Worm (Caenorhabditis elegans): ENCODE results near the gene nuc-1.
A peak's percentile ranks its signal among the peaks of the same experiment; 100 is the strongest.

Gene nuc-1

DNA sequence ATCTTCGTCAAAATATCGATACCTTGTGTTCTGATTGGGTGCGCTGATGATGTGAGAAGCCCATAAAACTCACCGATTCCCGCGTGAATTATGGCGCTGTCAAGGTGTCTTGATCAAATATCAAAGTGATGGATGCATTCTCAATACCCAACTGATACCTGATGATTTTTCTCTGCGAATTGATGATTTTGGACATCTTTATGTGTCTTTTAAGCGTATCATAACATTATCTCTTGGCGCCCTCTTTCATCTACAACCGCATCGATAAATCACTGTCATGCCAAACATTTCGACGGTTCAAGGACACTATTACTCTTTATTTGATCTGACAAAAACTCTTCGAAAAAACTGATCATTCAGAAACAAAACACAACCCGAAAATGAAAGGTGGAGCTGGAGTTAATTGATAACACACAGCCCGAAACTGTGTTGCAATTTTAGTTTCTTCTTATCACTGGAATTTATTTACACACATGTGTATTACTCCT is 7.6 kb downstream of the nuc-1 start (continued):
- TF ChIP-seq ztf-11 (tag; optimal IDR thresholded peaks at IDR 0.05) (no peak), sea-2 (GFP tag; optimal IDR thresholded peaks at IDR 0.05) (no peak), lin-39 (tag; optimal IDR thresholded peaks at IDR 0.05) (peak; percentile 8), nhr-25 (tag; optimal IDR thresholded peaks at IDR 0.05) (peak; percentile 94), R02D3.7 (tag; optimal IDR thresholded peaks at IDR 0.05) (peak; percentile 15), ceh-16 (tag; optimal IDR thresholded peaks at IDR 0.05) (no peak), fkh-10 (GFP tag; optimal IDR thresholded peaks at IDR 0.05) (no peak), fos-1 (tag; optimal IDR thresholded peaks at IDR 0.05) (no peak), unc-62 (GFP tag; optimal IDR thresholded peaks at IDR 0.05) (peak; percentile 97), ceh-28 (tag; optimal IDR thresholded peaks at IDR 0.05) (peak; percentile 38), tbx-2 (tag; optimal IDR thresholded peaks at IDR 0.05) (no peak), mdl-1 (tag; optimal IDR thresholded peaks at IDR 0.05) (no peak), nhr-67 (tag; optimal IDR thresholded peaks at IDR 0.05) (no peak), nhr-77 (tag; optimal IDR thresholded peaks at IDR 0.05) (no peak), ceh-82 (tag; optimal IDR thresholded peaks at IDR 0.05) (no peak), egl-5 (tag; optimal IDR thresholded peaks at IDR 0.05) (no peak), nhr-237 (tag; optimal IDR thresholded peaks at IDR 0.05) (no peak), nhr-76 (tag; optimal IDR thresholded peaks at IDR 0.05) (no peak), unc-39 (tag; optimal IDR thresholded peaks at IDR 0.05) (no peak)

DNA sequence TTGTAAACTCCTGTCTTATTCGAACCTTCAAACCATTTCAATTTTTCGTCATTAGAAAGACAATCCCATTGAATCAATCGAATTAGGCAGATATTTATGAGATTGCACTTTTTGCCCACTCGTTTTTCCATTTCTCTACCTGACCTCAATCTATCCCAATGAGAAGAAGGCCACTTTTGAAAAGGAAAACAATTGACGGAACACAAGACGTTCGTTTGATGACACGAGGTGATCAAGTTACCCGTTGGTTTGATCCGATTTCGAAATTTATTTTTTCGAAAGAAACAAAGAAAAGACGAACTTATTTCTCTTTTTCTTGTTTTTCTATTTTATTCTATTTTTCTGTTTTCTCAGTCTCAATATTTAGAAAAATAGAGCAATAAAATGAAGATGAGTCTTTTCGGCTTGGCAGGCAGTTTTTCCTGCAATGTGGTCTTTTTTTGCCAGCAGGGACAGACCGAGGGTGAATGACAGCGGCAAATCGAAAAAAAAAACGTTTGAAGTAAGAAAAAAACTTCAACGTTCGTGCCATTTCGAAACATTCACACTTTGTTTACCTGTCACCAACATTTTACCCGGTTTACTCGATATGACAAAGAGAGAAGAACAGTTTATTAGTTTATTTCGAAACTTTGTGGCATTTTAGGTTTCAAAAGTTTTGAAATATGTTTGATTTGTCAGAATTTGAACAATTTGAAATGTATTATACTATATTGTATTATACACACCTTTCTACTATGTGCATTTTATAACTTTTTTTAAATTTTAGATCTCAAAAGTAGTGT is 8.5 kb downstream of the nuc-1 start:
- TF ChIP-seq nhr-28 (tag; optimal IDR thresholded peaks at IDR 0.05) (no peak), zag-1 (tag; optimal IDR thresholded peaks at IDR 0.05) (no peak), nhr-25 (tag; optimal IDR thresholded peaks at IDR 0.05) (peak; percentile 84), nhr-23 (tag; optimal IDR thresholded peaks at IDR 0.05) (peak; percentile 24), elt-2 (tag; optimal IDR thresholded peaks at IDR 0.05) (no peak), unc-62 (GFP tag; optimal IDR thresholded peaks at IDR 0.05) (no peak), nhr-11 (tag; optimal IDR thresholded peaks at IDR 0.05) (no peak), fos-1 (tag; optimal IDR thresholded peaks at IDR 0.05) (no peak), egl-27 (tag; optimal IDR thresholded peaks at IDR 0.05) (no peak), pha-4 (tag; optimal IDR thresholded peaks at IDR 0.05) (peak; percentile 71), mdl-1 (tag; optimal IDR thresholded peaks at IDR 0.05) (no peak), pqm-1 (tag; optimal IDR thresholded peaks at IDR 0.05) (no peak), ceh-28 (tag; optimal IDR thresholded peaks at IDR 0.05) (no peak), nfya-1 (tag; optimal IDR thresholded peaks at IDR 0.05; ENCODE audit: insufficient read depth) (no peak), ztf-4 (tag; optimal IDR thresholded peaks at IDR 0.05) (no peak), ceh-16 (tag; optimal IDR thresholded peaks at IDR 0.05) (no peak)

- TF ChIP-seq jun-1 (tag; optimal IDR thresholded peaks at IDR 0.05) (peak; percentile 40), ceh-16 (tag; optimal IDR thresholded peaks at IDR 0.05) (peak; percentile 20), nhr-25 (tag; optimal IDR thresholded peaks at IDR 0.05) (peak; percentile 95), elt-2 (tag; optimal IDR thresholded peaks at IDR 0.05) (peak; percentile 40), lin-39 (tag; optimal IDR thresholded peaks at IDR 0.05) (peak; percentile 22), tbx-2 (tag; optimal IDR thresholded peaks at IDR 0.05) (no peak), nhr-23 (tag; optimal IDR thresholded peaks at IDR 0.05) (peak; percentile 68), zag-1 (tag; optimal IDR thresholded peaks at IDR 0.05) (no peak), nhr-43 (tag; optimal IDR thresholded peaks at IDR 0.05; ENCODE audit: poor library complexity, severe bottlenecking) (peak; percentile 67), nfya-1 (tag; optimal IDR thresholded peaks at IDR 0.05; ENCODE audit: insufficient read depth) (peak; percentile 25), elt-1 (tag; optimal IDR thresholded peaks at IDR 0.05) (peak; percentile 93)
These were observed 9.2 kb downstream of the nuc-1 start for ce11 chrX:9548890-9549289.

ce11 chrX:9549657-9550369 is 10.1 kb downstream of the nuc-1 start:
- TF ChIP-seq zag-1 (tag; optimal IDR thresholded peaks at IDR 0.05): no peak
- TF ChIP-seq nhr-25 (tag; optimal IDR thresholded peaks at IDR 0.05): no peak
- TF ChIP-seq elt-2 (tag; optimal IDR thresholded peaks at IDR 0.05): no peak
- TF ChIP-seq eor-1 (tag; optimal IDR thresholded peaks at IDR 0.05): no peak
- TF ChIP-seq egl-5 (tag; optimal IDR thresholded peaks at IDR 0.05): peak; percentile 40
- peak; percentile 10 for TF ChIP-seq skn-1 (tag; optimal IDR thresholded peaks at IDR 0.05)
- TF ChIP-seq lin-39 (tag; optimal IDR thresholded peaks at IDR 0.05): peak; percentile 19
- TF ChIP-seq mdl-1 (tag; optimal IDR thresholded peaks at IDR 0.05): no peak
- TF ChIP-seq nhr-11 (tag; optimal IDR thresholded peaks at IDR 0.05): no peak
- TF ChIP-seq nhr-77 (tag; optimal IDR thresholded peaks at IDR 0.05): no peak
- no peak for TF ChIP-seq nhr-28 (tag; optimal IDR thresholded peaks at IDR 0.05)
